Worm (Caenorhabditis elegans): Measurements from ENCODE around the gene rcq-5.

DNA sequence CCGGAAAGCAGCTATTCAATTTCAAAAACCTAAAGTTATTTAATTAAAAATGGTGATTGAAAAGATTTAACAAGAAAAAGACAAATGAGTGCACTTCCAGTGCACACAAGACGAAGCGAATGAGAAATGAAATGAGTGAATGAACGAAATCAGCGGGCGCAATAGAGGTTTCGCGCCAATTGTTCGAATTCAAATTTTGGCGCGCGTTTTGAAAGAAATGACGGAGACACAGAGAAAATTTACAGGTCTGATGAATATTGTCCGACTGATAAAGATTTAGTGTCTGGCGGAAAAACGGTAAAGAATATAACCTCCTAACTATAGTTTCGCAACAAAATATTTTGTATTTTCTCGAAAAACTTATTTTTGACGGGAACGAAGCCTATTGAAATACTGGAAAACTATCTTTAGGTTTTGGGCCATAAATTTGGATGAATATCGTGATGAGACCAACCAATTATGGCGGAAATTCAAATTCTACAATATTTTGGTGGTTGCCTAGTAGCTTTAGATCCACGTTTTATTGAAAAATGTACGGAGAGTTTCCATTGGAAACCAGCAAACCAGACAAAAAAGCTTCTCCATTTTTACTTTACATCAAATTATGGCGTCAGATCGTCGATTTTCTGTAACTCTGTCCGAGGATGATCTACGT is 37.8 kb upstream of the rcq-5 start, which contains the start of gene C03C10.7:
- TF ChIP-seq B0310.2 (tag; optimal IDR thresholded peaks at IDR 0.05) (no peak), flt-1 (GFP tag; IDR thresholded peaks at IDR 0.05) (no peak), ama-1 (optimal IDR thresholded peaks at IDR 0.05) (no peak), ets-7 (tag; optimal IDR thresholded peaks at IDR 0.05) (no peak), aly-1 (tag; optimal IDR thresholded peaks at IDR 0.05) (no peak), tbx-11 (GFP tag; IDR thresholded peaks at IDR 0.05) (no peak), hnd-1 (tag; optimal IDR thresholded peaks at IDR 0.05) (no peak), tra-4 (tag; optimal IDR thresholded peaks at IDR 0.05) (no peak), ceh-36 (tag; optimal IDR thresholded peaks at IDR 0.05) (no peak), hmbx-1 (tag; optimal IDR thresholded peaks at IDR 0.05) (no peak), sea-1 (GFP tag; conservative IDR thresholded peaks at IDR 0.05) (no peak), ceh-13 (GFP tag; optimal IDR thresholded peaks at IDR 0.05) (no peak)

Measured in whole organism, early embryonic.